Fruit fly (Drosophila melanogaster): ENCODE results near the gene CG12229.

CG12229 gene

dm6 chr3L:17457695-17458242, 21.5 kb upstream of the CG12229 start (continued):
- TF ChIP-seq Oli (tag; optimal IDR thresholded peaks at IDR 0.05) (peak; percentile 25), pan (optimal IDR thresholded peaks at IDR 0.05) (no peak), pan (GFP tag; optimal IDR thresholded peaks at IDR 0.05 in 1 of 2, IDR thresholded peaks at IDR 0.05 in 1 of 2) (peak in 1 of 2 experiments; percentile 26), Med (GFP tag) (peak; percentile 30), CoRest (tag; optimal IDR thresholded peaks at IDR 0.05) (peak; percentile 23), CG2678 (tag; optimal IDR thresholded peaks at IDR 0.05) (peak; percentile 48), CG14710 (tag; optimal IDR thresholded peaks at IDR 0.05) (peak; percentile 23), CG4820 (GFP tag; optimal IDR thresholded peaks at IDR 0.05) (no peak), CG10209 (GFP tag; optimal IDR thresholded peaks at IDR 0.05) (peak; percentile 37), CG7839 (tag; optimal IDR thresholded peaks at IDR 0.05) (peak; percentile 24), CG6689 (GFP tag; IDR thresholded peaks at IDR 0.05) (peak; percentile 53; the same call in 1 of the 2 replicates), B-H1 (GFP tag; IDR thresholded peaks at IDR 0.05) (no peak), row (GFP tag; IDR thresholded peaks at IDR 0.05) (peak; percentile 61), fd96Cb (tag; optimal IDR thresholded peaks at IDR 0.05) (peak; percentile 14), CG3726 (GFP tag; IDR thresholded peaks at IDR 0.05) (no peak), CG17361 (GFP tag; IDR thresholded peaks at IDR 0.05) (peak; percentile 34; the same call in 1 of the 3 replicates), CG3163 (GFP tag; optimal IDR thresholded peaks at IDR 0.05) (no peak), abd-A (tag; optimal IDR thresholded peaks at IDR 0.05) (no peak), crc (GFP tag; optimal IDR thresholded peaks at IDR 0.05) (no peak), zfh1 (GFP tag; IDR thresholded peaks at IDR 0.05) (peak; percentile 32; the same call in 1 of the 3 replicates), Meics (GFP tag; optimal IDR thresholded peaks at IDR 0.05) (peak; percentile 15), Sox100B (GFP tag; optimal IDR thresholded peaks at IDR 0.05) (peak; percentile 26), Hr51 (GFP tag; optimal IDR thresholded peaks at IDR 0.05) (peak in 1 of 2 experiments; percentile 42), sens (GFP tag) (peak; percentile 76), CG5953 (GFP tag; IDR thresholded peaks at IDR 0.05) (0 out of 2 replicates have a peak, but pooled peaks have one; percentile 24), CG9727 (GFP tag; optimal IDR thresholded peaks at IDR 0.05) (peak; percentile 36), CG31441 (GFP tag; IDR thresholded peaks at IDR 0.05) (peak; percentile 38; the same call in 1 of the 2 replicates), CG33557 (GFP tag; optimal IDR thresholded peaks at IDR 0.05) (peak; percentile 9), CG15269 (tag; optimal IDR thresholded peaks at IDR 0.05) (peak; percentile 16), Blimp-1 (GFP tag; optimal IDR thresholded peaks at IDR 0.05) (peak; percentile 37), nmo (GFP tag; optimal IDR thresholded peaks at IDR 0.05) (peak; percentile 31), lola (GFP tag; optimal IDR thresholded peaks at IDR 0.05) (peak in 1 of 3 experiments; percentile 18), lab (GFP tag; optimal IDR thresholded peaks at IDR 0.05) (peak; percentile 47), seq (GFP tag; IDR thresholded peaks at IDR 0.05) (peak; percentile 42; the same call in 1 of the 2 replicates), crol (GFP tag; IDR thresholded peaks at IDR 0.05) (no peak), CG17829 (tag; optimal IDR thresholded peaks at IDR 0.05) (peak; percentile 23), dmrt99B (tag; optimal IDR thresholded peaks at IDR 0.05) (peak; percentile 38), D (optimal IDR thresholded peaks at IDR 0.05) (no peak), D (GFP tag; optimal IDR thresholded peaks at IDR 0.05) (peak; percentile 8), CG18262 (tag; optimal IDR thresholded peaks at IDR 0.05) (peak; percentile 51), vfl (GFP tag; optimal IDR thresholded peaks at IDR 0.05) (no peak), phol (tag; optimal IDR thresholded peaks at IDR 0.05) (peak; percentile 18), Sry-β (GFP tag; optimal IDR thresholded peaks at IDR 0.05) (peak; percentile 31), HmgZ (tag; optimal IDR thresholded peaks at IDR 0.05) (no peak), CG12391 (tag; optimal IDR thresholded peaks at IDR 0.05) (peak; percentile 39), PHDP (tag; optimal IDR thresholded peaks at IDR 0.05) (peak; percentile 26), ham (GFP tag; IDR thresholded peaks at IDR 0.05) (no peak), E2f1 (GFP tag; IDR thresholded peaks at IDR 0.05) (no peak), HLH4C (GFP tag; IDR thresholded peaks at IDR 0.05; ENCODE audit: partially characterized antibody) (no peak)
